Worm (Caenorhabditis elegans) whole organism, L2 larva: ENCODE results near the gene nos-2.

Experiments
- C34F6.9 ChIP-seq: fragments of 150-350 bp; optimal IDR thresholded peaks from 2 replicates; lab custom pipeline; 2014; ENCODE audit warnings: missing biosample characterization, missing genetic modification characterization
- F13H6.1 ChIP-seq: sonication (generic microtip); optimal IDR thresholded peaks from 2 replicates; lab custom pipeline; 2016; ENCODE audit warnings: missing genetic modification characterization, missing compliant biosample characterization
- R02D3.7 ChIP-seq: fragments of 150-350 bp; optimal IDR thresholded peaks from 2 replicates; lab custom pipeline; 2014; ENCODE audit warnings: missing biosample characterization, missing genetic modification characterization
- ZK546.5 ChIP-seq: sonication (generic microtip); optimal IDR thresholded peaks from 2 replicates; lab custom pipeline; 2017; ENCODE audit warnings: missing biosample characterization, missing genetic modification characterization
- alr-1 ChIP-seq: fragments of 150-350 bp; optimal IDR thresholded peaks from 2 replicates; lab custom pipeline; 2014; ENCODE audit warnings: missing biosample characterization, missing genetic modification characterization
- aly-2 ChIP-seq: fragments of 150-350 bp; optimal IDR thresholded peaks from 2 replicates; lab custom pipeline; 2014; ENCODE audit warnings: missing biosample characterization, missing genetic modification characterization
- ama-1 ChIP-seq: fragments of 150-350 bp; optimal IDR thresholded peaks from 2 replicates; lab custom pipeline; 2018; ENCODE audit warnings: inconsistent platforms
- blmp-1 ChIP-seq: sonication (generic microtip); optimal IDR thresholded peaks from 2 replicates; lab custom pipeline; 2017; ENCODE audit warnings: missing genetic modification characterization, mild to moderate bottlenecking, missing compliant biosample characterization, antibody characterized with exemption, moderate library complexity; ENCODE audit not compliant: insufficient read depth
- ceh-16 ChIP-seq: fragments of 150-350 bp; optimal IDR thresholded peaks from 2 replicates; lab custom pipeline; 2014; ENCODE audit warnings: missing biosample characterization, missing genetic modification characterization
- ceh-82 ChIP-seq: fragments of 150-350 bp; optimal IDR thresholded peaks from 2 replicates; lab custom pipeline; 2014; ENCODE audit warnings: missing biosample characterization, missing genetic modification characterization
- crh-2 ChIP-seq: sonication (generic microtip); optimal IDR thresholded peaks from 2 replicates; lab custom pipeline; 2017; ENCODE audit warnings: missing biosample characterization, missing genetic modification characterization
- dmd-4 ChIP-seq: sonication (generic microtip); optimal IDR thresholded peaks from 2 replicates; lab custom pipeline; 2017; ENCODE audit warnings: missing biosample characterization, missing genetic modification characterization
- elt-3 ChIP-seq: sonication (generic microtip); optimal IDR thresholded peaks from 2 replicates; lab custom pipeline; 2017; ENCODE audit warnings: missing biosample characterization, missing genetic modification characterization
- fos-1 ChIP-seq: fragments of 150-350 bp; optimal IDR thresholded peaks from 2 replicates; lab custom pipeline; 2014; ENCODE audit warnings: missing biosample characterization, missing genetic modification characterization
- gmeb-1 ChIP-seq: fragments of 150-350 bp; optimal IDR thresholded peaks from 2 replicates; lab custom pipeline; 2014; ENCODE audit warnings: missing biosample characterization, missing genetic modification characterization
- lin-11 ChIP-seq: fragments of 150-350 bp; sonication (generic microtip); optimal IDR thresholded peaks from 2 replicates; lab custom pipeline; 2014; ENCODE audit warnings: missing biosample characterization, missing genetic modification characterization, inconsistent platforms, mixed read lengths
- lin-13 ChIP-seq: fragments of 150-350 bp; optimal IDR thresholded peaks from 2 replicates; lab custom pipeline; 2014; ENCODE audit warnings: missing biosample characterization, missing genetic modification reagents, missing genetic modification characterization
- lin-39 ChIP-seq: fragments of 150-350 bp; optimal IDR thresholded peaks from 2 replicates; lab custom pipeline; 2014; ENCODE audit warnings: missing biosample characterization, missing genetic modification reagents, missing genetic modification characterization
- lsy-2 ChIP-seq, 2 experiments: fragments of 150-350 bp in 1 of 2; sonication (generic microtip) in 1 of 2; optimal IDR thresholded peaks; 2 replicates each; lab custom pipeline; 2014 to 2017; ENCODE audit warnings: missing biosample characterization in 2 of 2, missing genetic modification characterization in 2 of 2
- mab-5 ChIP-seq: fragments of 150-350 bp; optimal IDR thresholded peaks from 2 replicates; lab custom pipeline; 2014; ENCODE audit warnings: missing biosample characterization, missing genetic modification characterization
- mbf-1 ChIP-seq: sonication (generic microtip); optimal IDR thresholded peaks from 2 replicates; lab custom pipeline; 2017; ENCODE audit warnings: missing biosample characterization, missing genetic modification characterization
- nhr-10 ChIP-seq: sonication (generic microtip); optimal IDR thresholded peaks from 2 replicates; lab custom pipeline; 2017; ENCODE audit warnings: missing biosample characterization, missing genetic modification characterization
- nhr-11 ChIP-seq: fragments of 150-350 bp; optimal IDR thresholded peaks from 2 replicates; lab custom pipeline; 2014; ENCODE audit warnings: missing biosample characterization, missing genetic modification characterization
- nhr-12 ChIP-seq: fragments of 150-350 bp; optimal IDR thresholded peaks from 2 replicates; lab custom pipeline; 2014; ENCODE audit warnings: missing biosample characterization, missing genetic modification characterization
- nhr-129 ChIP-seq: fragments of 150-350 bp; optimal IDR thresholded peaks from 2 replicates; lab custom pipeline; 2014; ENCODE audit warnings: missing biosample characterization, missing genetic modification characterization
- nhr-21 ChIP-seq: fragments of 150-350 bp; optimal IDR thresholded peaks from 2 replicates; lab custom pipeline; 2014; ENCODE audit warnings: missing biosample characterization, missing genetic modification characterization
- nhr-23 ChIP-seq: fragments of 150-350 bp; optimal IDR thresholded peaks from 2 replicates; lab custom pipeline; 2014; ENCODE audit warnings: missing biosample characterization, missing genetic modification reagents, missing genetic modification characterization
- nhr-237 ChIP-seq: fragments of 150-350 bp; optimal IDR thresholded peaks from 2 replicates; lab custom pipeline; 2014; ENCODE audit warnings: missing biosample characterization, missing genetic modification characterization
- nhr-25 ChIP-seq: fragments of 150-350 bp; sonication (generic microtip); optimal IDR thresholded peaks from 3 replicates; lab custom pipeline; 2014; ENCODE audit warnings: missing biosample characterization, missing genetic modification characterization
- nhr-6 ChIP-seq: fragments of 150-350 bp; optimal IDR thresholded peaks from 2 replicates; lab custom pipeline; 2014; ENCODE audit warnings: missing biosample characterization, missing genetic modification characterization
- peb-1 ChIP-seq: fragments of 150-350 bp; optimal IDR thresholded peaks from 2 replicates; lab custom pipeline; 2014; ENCODE audit warnings: missing biosample characterization, missing genetic modification characterization
- sem-4 ChIP-seq: fragments of 150-350 bp; optimal IDR thresholded peaks from 2 replicates; lab custom pipeline; 2014; ENCODE audit warnings: missing biosample characterization, missing genetic modification reagents, missing genetic modification characterization
- skn-1 ChIP-seq: sonication (generic microtip); optimal IDR thresholded peaks from 2 replicates; lab custom pipeline; 2017; ENCODE audit warnings: missing biosample characterization, missing genetic modification characterization
- sma-3 ChIP-seq: sonication (generic microtip); optimal IDR thresholded peaks from 2 replicates; lab custom pipeline; 2016; ENCODE audit warnings: missing genetic modification reagents, missing genetic modification characterization, missing compliant biosample characterization
- sma-9 ChIP-seq, 2 experiments: fragments of 150-350 bp in 1 of 2; sonication (generic microtip) in 1 of 2; optimal IDR thresholded peaks; 2 replicates each; lab custom pipeline; 2014 to 2016; ENCODE audit warnings: missing genetic modification characterization in 2 of 2, mild to moderate bottlenecking in 1 of 2, missing biosample characterization in 1 of 2, missing compliant biosample characterization in 1 of 2, missing genetic modification reagents in 1 of 2, moderate library complexity in 1 of 2
- snpc-4 ChIP-seq: fragments of 150-350 bp; optimal IDR thresholded peaks from 2 replicates; lab custom pipeline; 2014; ENCODE audit warnings: missing biosample characterization, missing genetic modification characterization
- unc-39 ChIP-seq: fragments of 150-350 bp; optimal IDR thresholded peaks from 2 replicates; lab custom pipeline; 2014; ENCODE audit warnings: missing biosample characterization, missing genetic modification characterization
- unc-55 ChIP-seq: fragments of 150-350 bp; sonication (generic microtip); optimal IDR thresholded peaks from 3 replicates; lab custom pipeline; 2014; ENCODE audit warnings: missing biosample characterization, missing genetic modification reagents, missing genetic modification characterization
- unc-62 ChIP-seq: fragments of 150-350 bp; optimal IDR thresholded peaks from 2 replicates; lab custom pipeline; 2014; ENCODE audit warnings: missing biosample characterization, missing genetic modification reagents, missing genetic modification characterization
- ztf-1 ChIP-seq: fragments of 200-800 bp; sonication (Bioruptor generic); conservative IDR thresholded peaks from 2 replicates; pipeline ENCODE4 v1.3.6; 2022; ENCODE audit warnings: missing genetic modification characterization, missing compliant biosample characterization
- ztf-11 ChIP-seq: sonication (generic microtip); optimal IDR thresholded peaks from 2 replicates; lab custom pipeline; 2017; ENCODE audit warnings: missing biosample characterization, missing genetic modification characterization
- ztf-4 ChIP-seq: fragments of 150-350 bp; optimal IDR thresholded peaks from 2 replicates; lab custom pipeline; 2014; ENCODE audit warnings: missing biosample characterization, missing genetic modification characterization

The nos-2 gene

DNA sequence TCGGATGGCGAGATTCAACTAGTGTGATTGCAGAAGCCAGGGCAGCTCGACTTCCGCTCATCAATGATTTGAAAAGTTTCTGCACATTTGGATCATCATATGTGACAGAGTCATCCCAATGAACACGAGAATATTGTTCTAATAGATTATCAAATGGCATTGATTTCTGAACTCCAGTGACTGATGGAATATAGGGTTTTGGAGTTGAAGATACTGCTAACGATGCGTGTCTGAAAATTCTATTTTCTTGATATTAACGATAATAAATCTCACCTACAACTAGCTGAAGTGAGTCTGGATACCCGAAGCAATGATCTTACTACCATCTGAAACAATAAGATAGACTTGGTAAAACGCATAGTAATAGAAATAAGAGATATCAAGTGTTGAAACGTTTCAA lies 35.4 kb downstream of the nos-2 start, which contains the start of gene mmaa-1:
mmaa-1 (minus strand) TSS at position 328 of the 400 bp plus-strand sequence.
- peak; percentile 0 for TF ChIP-seq sma-9 (GFP tag; optimal IDR thresholded peaks at IDR 0.05; lab: Kevin White, UChicago)
- no peak for TF ChIP-seq sma-9 (tag; optimal IDR thresholded peaks at IDR 0.05; lab: Kevin White, UChicago)
- TF ChIP-seq lin-39 (tag; lab: Kevin White, UChicago) = no peak

ce11 chrII:7102288-7102687 lies 36.9 kb downstream of the nos-2 start:
- TF ChIP-seq unc-62 (GFP tag; lab: Kevin White, UChicago) = no peak
- no peak for TF ChIP-seq ztf-4 (tag; lab: Kevin White, UChicago)
- no peak for TF ChIP-seq nhr-12 (tag; lab: Kevin White, UChicago)
- TF ChIP-seq peb-1 (tag; lab: Kevin White, UChicago) = no peak
- TF ChIP-seq lsy-2 (tag; optimal IDR thresholded peaks at IDR 0.05; lab: Kevin White, UChicago) = peak in 1 of 2 experiments; percentile 18
- no peak for TF ChIP-seq sma-3 (GFP tag; lab: Kevin White, UChicago)
- no peak for TF ChIP-seq nhr-25
- no peak for TF ChIP-seq nhr-6 (tag; lab: Kevin White, UChicago)
- no peak for TF ChIP-seq lin-13 (GFP tag; lab: Kevin White, UChicago)
- peak; percentile 30 for TF ChIP-seq nhr-129 (tag; lab: Kevin White, UChicago)
- no peak for TF ChIP-seq ztf-1 (GFP tag; lab: Robert Waterston, UW)

DNA sequence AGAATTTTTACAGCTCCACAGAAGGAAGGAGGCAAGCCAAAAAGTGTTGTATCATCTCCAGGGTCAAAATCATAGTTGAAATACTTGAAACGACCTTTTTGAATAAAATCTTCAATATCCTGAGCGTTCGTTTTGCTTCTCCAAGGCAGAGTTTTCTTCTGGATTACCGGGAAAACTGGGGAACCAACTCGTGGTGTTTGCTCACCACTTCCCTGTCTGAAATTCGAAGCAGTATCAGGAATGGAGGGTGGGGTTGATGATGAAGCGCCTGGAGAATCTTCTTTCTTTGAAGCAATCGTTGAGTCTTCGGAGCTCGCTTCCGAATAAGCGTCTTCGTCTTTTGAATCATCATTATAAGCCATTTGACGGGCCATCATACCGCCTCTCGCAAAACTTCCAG lies 37.7 kb downstream of the nos-2 start:
- no peak for TF ChIP-seq aly-2 (tag; lab: Kevin White, UChicago)
- TF ChIP-seq sem-4 = no peak
- TF ChIP-seq snpc-4 (tag; lab: Kevin White, UChicago) = no peak
- TF ChIP-seq R02D3.7 (tag; lab: Kevin White, UChicago) = no peak
- TF ChIP-seq fos-1 (tag; lab: Kevin White, UChicago) = no peak
- no peak for TF ChIP-seq nhr-129 (tag; lab: Kevin White, UChicago)
- no peak for TF ChIP-seq ztf-1 (GFP tag; lab: Robert Waterston, UW)
- TF ChIP-seq lin-11 (tag; lab: Kevin White, UChicago) = no peak
- TF ChIP-seq lin-13 (GFP tag; lab: Kevin White, UChicago) = no peak
- no peak for TF ChIP-seq lin-39 (tag; lab: Kevin White, UChicago)
- no peak for TF ChIP-seq nhr-6 (tag; lab: Kevin White, UChicago)
- no peak for TF ChIP-seq ztf-11 (tag; lab: Kevin White, UChicago)
- TF ChIP-seq sma-3 (GFP tag; lab: Kevin White, UChicago) = no peak
- no peak for TF ChIP-seq mab-5
- no peak for TF ChIP-seq elt-3 (tag; lab: Kevin White, UChicago)

DNA sequence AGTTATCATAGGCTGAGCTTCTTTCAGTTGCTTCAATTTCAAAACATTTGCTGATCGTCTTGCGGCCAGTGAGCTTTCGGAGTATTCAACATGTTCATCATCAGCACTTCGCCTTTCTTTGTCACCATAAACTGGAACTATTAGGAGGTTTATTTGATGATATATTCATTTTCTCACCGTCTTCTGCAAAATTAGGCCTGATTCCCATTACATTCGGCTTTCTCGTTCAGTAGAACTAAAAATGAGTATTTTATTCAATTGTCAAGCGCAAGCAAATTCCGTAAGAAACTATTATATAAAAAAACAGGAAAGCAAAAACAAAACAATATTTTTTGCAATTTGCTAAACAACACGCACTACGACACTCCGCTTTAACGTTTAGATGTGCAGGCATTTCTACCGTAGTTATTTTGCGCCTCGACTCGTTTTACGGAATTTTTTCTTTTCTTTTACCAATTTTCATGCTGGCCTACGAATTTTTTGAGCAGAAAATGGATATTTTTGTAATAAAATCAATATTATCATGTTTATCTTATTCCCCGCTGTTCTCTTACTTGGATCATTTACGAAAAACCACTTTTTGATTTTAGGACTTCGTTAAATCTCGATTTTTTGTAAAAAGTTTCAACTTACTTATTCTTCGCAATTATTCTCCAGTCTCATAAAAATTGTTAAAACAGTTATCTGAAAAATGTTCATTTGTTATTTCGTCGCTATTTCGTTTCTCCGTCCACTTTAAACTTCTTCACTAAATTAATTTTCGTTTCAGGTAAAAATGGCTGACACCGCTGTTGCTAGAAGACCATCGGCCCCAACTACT lies 39.6 kb downstream of the nos-2 start, which contains the start of the genes farl-11 and rpl-33:
farl-11 (minus strand) TSS at position 242 of the 820 bp plus-strand sequence.
rpl-33 (plus strand) TSS at position 770 of the 820 bp plus-strand sequence.
- TF ChIP-seq sma-9 (GFP tag; optimal IDR thresholded peaks at IDR 0.05; lab: Kevin White, UChicago) (peak; percentile 77), sma-9 (tag; optimal IDR thresholded peaks at IDR 0.05; lab: Kevin White, UChicago) (no peak), mab-5 (peak; percentile 11), ZK546.5 (tag; lab: Kevin White, UChicago) (peak; percentile 95), nhr-129 (tag; lab: Kevin White, UChicago) (peak; percentile 94), fos-1 (tag; lab: Kevin White, UChicago) (peak; percentile 65), sma-3 (GFP tag; lab: Kevin White, UChicago) (peak; percentile 75), nhr-11 (tag; lab: Kevin White, UChicago) (no peak), unc-62 (GFP tag; lab: Kevin White, UChicago) (no peak), C34F6.9 (tag; lab: Kevin White, UChicago) (peak; percentile 98), unc-39 (tag; lab: Kevin White, UChicago) (no peak), dmd-4 (no peak), gmeb-1 (tag; lab: Kevin White, UChicago) (peak; percentile 82), skn-1 (tag; lab: Kevin White, UChicago) (no peak), mbf-1 (tag; lab: Kevin White, UChicago) (no peak), F13H6.1 (peak; percentile 39), peb-1 (tag; lab: Kevin White, UChicago) (no peak), ceh-16 (tag; lab: Kevin White, UChicago) (no peak), nhr-23 (tag; lab: Kevin White, UChicago) (no peak), ceh-82 (tag; lab: Kevin White, UChicago) (no peak), nhr-237 (tag; lab: Kevin White, UChicago) (peak; percentile 2), nhr-21 (tag; lab: Kevin White, UChicago) (peak; percentile 70), nhr-10 (tag; lab: Kevin White, UChicago) (no peak), alr-1 (tag; lab: Kevin White, UChicago) (no peak), ztf-4 (tag; lab: Kevin White, UChicago) (peak; percentile 83), lsy-2 (tag; optimal IDR thresholded peaks at IDR 0.05; lab: Kevin White, UChicago) (peak; percentile 94 to 99), ztf-1 (GFP tag; lab: Robert Waterston, UW) (no peak), unc-55 (GFP tag; lab: Kevin White, UChicago) (peak; percentile 98), nhr-12 (tag; lab: Kevin White, UChicago) (no peak), nhr-25 (peak; percentile 69), lin-13 (GFP tag; lab: Kevin White, UChicago) (peak; percentile 76), aly-2 (tag; lab: Kevin White, UChicago) (no peak), snpc-4 (tag; lab: Kevin White, UChicago) (peak; percentile 51), crh-2 (peak; percentile 85), ama-1 (lab: Kevin White, UChicago) (peak; percentile 73), lin-39 (tag; lab: Kevin White, UChicago) (no peak), blmp-1 (no peak), elt-3 (tag; lab: Kevin White, UChicago) (no peak)
